Fruit fly (Drosophila melanogaster): ENCODE measurements around the gene CG9072.

The CG9072 gene

DNA sequence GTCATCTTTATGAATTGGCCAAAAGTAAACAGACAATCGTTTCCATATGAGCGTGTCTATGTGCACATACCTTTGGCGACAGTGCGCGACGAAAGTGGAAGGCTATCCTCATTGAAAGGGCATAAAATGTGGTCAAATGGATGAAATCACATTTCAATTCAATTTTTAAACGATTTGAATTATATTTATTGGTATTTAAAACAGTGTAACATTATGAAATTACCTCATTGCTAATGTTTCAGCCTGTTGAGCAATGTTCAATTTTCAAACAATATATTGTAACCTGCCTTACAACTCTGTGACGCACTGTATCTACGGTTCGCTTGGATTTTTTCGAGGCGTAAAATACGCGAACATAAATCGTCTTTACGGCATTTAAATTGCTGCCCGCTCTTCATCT, 24.3 kb upstream of the CG9072 start (continued):
- no peak for TF ChIP-seq CG4707 (GFP tag; optimal IDR thresholded peaks at IDR 0.05)
- peak; percentile 76 for TF ChIP-seq slbo (GFP tag; IDR thresholded peaks at IDR 0.05)
- no peak for TF ChIP-seq Rx (GFP tag; IDR thresholded peaks at IDR 0.05)
- TF ChIP-seq ssp (GFP tag; IDR thresholded peaks at IDR 0.05), result no peak
- no peak for TF ChIP-seq kni (GFP tag; optimal IDR thresholded peaks at IDR 0.05)
- TF ChIP-seq toy (GFP tag; IDR thresholded peaks at IDR 0.05), result no peak
- no peak for TF ChIP-seq CG15696 (tag; optimal IDR thresholded peaks at IDR 0.05)
- no peak; the same call in 2 of the 3 replicates for TF ChIP-seq Mrtf (GFP tag; IDR thresholded peaks at IDR 0.05)
- no peak for TF ChIP-seq vfl (GFP tag; optimal IDR thresholded peaks at IDR 0.05)
- peak; percentile 35 for TF ChIP-seq tio (GFP tag; optimal IDR thresholded peaks at IDR 0.05)
- no peak for TF ChIP-seq inv (GFP tag; IDR thresholded peaks at IDR 0.05; ENCODE audit: partially characterized antibody)
- peak; percentile 54 for TF ChIP-seq CG31224 (GFP tag; IDR thresholded peaks at IDR 0.05)
- TF ChIP-seq chn (GFP tag; optimal IDR thresholded peaks at IDR 0.05), result no peak
- peak; percentile 38 for TF ChIP-seq HmgZ (tag; optimal IDR thresholded peaks at IDR 0.05)
- TF ChIP-seq klu (GFP tag; IDR thresholded peaks at IDR 0.05), result no peak
- TF ChIP-seq oc (tag; optimal IDR thresholded peaks at IDR 0.05), result no peak
- TF ChIP-seq C15 (GFP tag; IDR thresholded peaks at IDR 0.05), result 0 out of 3 replicates have a peak, but pooled peaks have one; percentile 8
- TF ChIP-seq Fer3 (tag; optimal IDR thresholded peaks at IDR 0.05), result peak; percentile 48
- TF ChIP-seq CG12769 (tag; optimal IDR thresholded peaks at IDR 0.05), result peak; percentile 72
- TF ChIP-seq row (GFP tag; IDR thresholded peaks at IDR 0.05), result peak; percentile 59
- no peak for TF ChIP-seq CG1529 (GFP tag; optimal IDR thresholded peaks at IDR 0.05)
- TF ChIP-seq wdn (GFP tag; IDR thresholded peaks at IDR 0.05), result peak; percentile 36; the same call in 1 of the 2 replicates
- no peak for TF ChIP-seq CG18011 (GFP tag; optimal IDR thresholded peaks at IDR 0.05)
- 0 out of 3 replicates have a peak, but pooled peaks have one; percentile 20 for TF ChIP-seq CG11093 (GFP tag; IDR thresholded peaks at IDR 0.05)
- TF ChIP-seq HHEX (GFP tag; optimal IDR thresholded peaks at IDR 0.05), result peak; percentile 34
- no peak for TF ChIP-seq ash1 (GFP tag; optimal IDR thresholded peaks at IDR 0.05)
- TF ChIP-seq CG1603 (tag; optimal IDR thresholded peaks at IDR 0.05), result peak; percentile 31
- no peak for TF ChIP-seq Doc2 (GFP tag; IDR thresholded peaks at IDR 0.05)
- TF ChIP-seq mirr (GFP tag; optimal IDR thresholded peaks at IDR 0.05), result no peak
- TF ChIP-seq D (optimal IDR thresholded peaks at IDR 0.05), result no peak
- TF ChIP-seq D (GFP tag; optimal IDR thresholded peaks at IDR 0.05), result no peak
- no peak for TF ChIP-seq peb (GFP tag; IDR thresholded peaks at IDR 0.05)
- TF ChIP-seq CG10959 (GFP tag; IDR thresholded peaks at IDR 0.05), result no peak
- peak; percentile 33 for TF ChIP-seq CG13296 (GFP tag; optimal IDR thresholded peaks at IDR 0.05)
- no peak for TF ChIP-seq CG8944 (GFP tag; optimal IDR thresholded peaks at IDR 0.05)
- no peak for TF ChIP-seq sna (GFP tag; IDR thresholded peaks at IDR 0.05; ENCODE audit: partially characterized antibody)
- TF ChIP-seq CG42726 (GFP tag; IDR thresholded peaks at IDR 0.05; ENCODE audit: partially characterized antibody), result no peak
- TF ChIP-seq gcm2 (GFP tag; optimal IDR thresholded peaks at IDR 0.05), result no peak
- no peak for TF ChIP-seq E2f1 (GFP tag; IDR thresholded peaks at IDR 0.05)
- no peak for TF ChIP-seq Dp (GFP tag; optimal IDR thresholded peaks at IDR 0.05)
- TF ChIP-seq CG6689 (GFP tag; IDR thresholded peaks at IDR 0.05), result 0 out of 2 replicates have a peak, but pooled peaks have one; percentile 46
- peak; percentile 73 for TF ChIP-seq Atf6 (GFP tag; IDR thresholded peaks at IDR 0.05)
- TF ChIP-seq Rfx (GFP tag; IDR thresholded peaks at IDR 0.05), result peak; percentile 77
- TF ChIP-seq ind (GFP tag; optimal IDR thresholded peaks at IDR 0.05), result peak; percentile 33
- peak; percentile 8 for TF ChIP-seq Sox102F (GFP tag; optimal IDR thresholded peaks at IDR 0.05)
- peak; percentile 69 for TF ChIP-seq CG2678 (tag; optimal IDR thresholded peaks at IDR 0.05)
- TF ChIP-seq tll (GFP tag; optimal IDR thresholded peaks at IDR 0.05), result no peak
- peak; percentile 77 for TF ChIP-seq CG2120 (GFP tag; optimal IDR thresholded peaks at IDR 0.05)
- peak; percentile 46; the same call in 1 of the 2 replicates for TF ChIP-seq CG7372 (GFP tag; IDR thresholded peaks at IDR 0.05)
- no peak for TF ChIP-seq YL-1 (GFP tag; optimal IDR thresholded peaks at IDR 0.05)
- TF ChIP-seq CG4282 (GFP tag; optimal IDR thresholded peaks at IDR 0.05), result no peak
- TF ChIP-seq Dip2 (GFP tag; IDR thresholded peaks at IDR 0.05), result no peak

All from whole organism, embryonic.